Fruit fly (Drosophila melanogaster): ENCODE data around the gene CG32228.

- TF ChIP-seq CG8478 (optimal IDR thresholded peaks at IDR 0.05) = no peak
- no peak for TF ChIP-seq CTCF (optimal IDR thresholded peaks at IDR 0.05)
Observed at dm6 chr3L:20276615-20277014, 11.0 kb downstream of the CG32228 start.

Data from S2 (cell line).